1 fruit fly cellular context compared by ENCODE assay signal in genomic region chr3R:24151924-24152809, dm6.
A peak's percentile ranks its signal among the peaks of the same experiment; 100 is the strongest.
TF ChIP-seq lines count a peak whose summit lies in the region.

Gene p38a (minus strand): TSS chr3R:24152321.
Gene CG6178 (plus strand): TSS chr3R:24152347.

TF ChIP-seq in whole organism, embryonic, 481 proteins besides CTCF, POLR2A, EP300 and RAD21 (continued from another document and continues in another):
- TF ChIP-seq B-H2 (GFP tag; optimal IDR thresholded peaks at IDR 0.05; lab: Kevin White, UChicago) (peak; percentile 96), pita (GFP tag; optimal IDR thresholded peaks at IDR 0.05; lab: Kevin White, UChicago) (no peak), CG6689 (GFP tag; IDR thresholded peaks at IDR 0.05; lab: Robert Waterston, UW) (peak; percentile 98), CG7963 (GFP tag; IDR thresholded peaks at IDR 0.05; lab: Robert Waterston, UW; ENCODE audit: partially characterized antibody) (no peak), Myb (GFP tag; optimal IDR thresholded peaks at IDR 0.05; lab: Kevin White, UChicago) (peak; percentile 33), CG12236 (GFP tag; optimal IDR thresholded peaks at IDR 0.05; lab: Kevin White, UChicago) (no peak), ken (GFP tag; IDR thresholded peaks at IDR 0.05; lab: Robert Waterston, UW) (peak; percentile 94), CG4282 (GFP tag; optimal IDR thresholded peaks at IDR 0.05; lab: Kevin White, UChicago) (no peak), CG14710 (tag; optimal IDR thresholded peaks at IDR 0.05; lab: Kevin White, UChicago) (peak; percentile 97), Tbp (GFP tag; optimal IDR thresholded peaks at IDR 0.05; lab: Kevin White, UChicago) (no peak), lola (GFP tag; optimal IDR thresholded peaks at IDR 0.05; lab: Kevin White, UChicago) (peak in 1 of 3 experiments; percentile 94), sr (GFP tag; IDR thresholded peaks at IDR 0.05; lab: Robert Waterston, UW) (peak; percentile 68; the same call in 2 of the 3 replicates), CG1602 (GFP tag; optimal IDR thresholded peaks at IDR 0.05; lab: Kevin White, UChicago) (peak; percentile 93), Rfx (GFP tag; IDR thresholded peaks at IDR 0.05; lab: Robert Waterston, UW) (peak; percentile 98), CG3407 (GFP tag; optimal IDR thresholded peaks at IDR 0.05; lab: Kevin White, UChicago) (peak; percentile 90), Hr39 (optimal IDR thresholded peaks at IDR 0.05; lab: Kevin White, UChicago) (no peak), trh (GFP tag; optimal IDR thresholded peaks at IDR 0.05; lab: Kevin White, UChicago) (peak; percentile 84), zfh2 (GFP tag; optimal IDR thresholded peaks at IDR 0.05; lab: Kevin White, UChicago) (peak; percentile 86), Bdp1 (GFP tag; optimal IDR thresholded peaks at IDR 0.05; lab: Kevin White, UChicago) (peak; percentile 33), CG3726 (GFP tag; IDR thresholded peaks at IDR 0.05; lab: Robert Waterston, UW) (peak; percentile 95), CG13775 (GFP tag; optimal IDR thresholded peaks at IDR 0.05; lab: Kevin White, UChicago) (peak; percentile 98), CG15073 (GFP tag; optimal IDR thresholded peaks at IDR 0.05; lab: Kevin White, UChicago) (peak; percentile 61), CHES-1-like (GFP tag; optimal IDR thresholded peaks at IDR 0.05; lab: Kevin White, UChicago) (peak; percentile 15), CG10959 (GFP tag; IDR thresholded peaks at IDR 0.05; lab: Robert Waterston, UW) (peak; percentile 74), Mes4 (GFP tag; optimal IDR thresholded peaks at IDR 0.05; lab: Kevin White, UChicago) (peak; percentile 21), Ravus (GFP tag; IDR thresholded peaks at IDR 0.05; lab: Robert Waterston, UW) (peak; percentile 92), scrt (GFP tag; optimal IDR thresholded peaks at IDR 0.05; lab: Kevin White, UChicago) (peak; percentile 94), unpg (GFP tag; optimal IDR thresholded peaks at IDR 0.05; lab: Kevin White, UChicago) (peak; percentile 96), CG6654 (GFP tag; optimal IDR thresholded peaks at IDR 0.05; lab: Kevin White, UChicago) (peak; percentile 90), CG11247 (GFP tag; IDR thresholded peaks at IDR 0.05; lab: Robert Waterston, UW) (peak; percentile 95), CG10274 (GFP tag; optimal IDR thresholded peaks at IDR 0.05; lab: Kevin White, UChicago) (peak; percentile 99), CG12391 (tag; optimal IDR thresholded peaks at IDR 0.05; lab: Kevin White, UChicago) (peak; percentile 98), PHDP (tag; optimal IDR thresholded peaks at IDR 0.05; lab: Kevin White, UChicago) (peak; percentile 98), HHEX (GFP tag; optimal IDR thresholded peaks at IDR 0.05; lab: Kevin White, UChicago) (peak; percentile 97), twi (tag; optimal IDR thresholded peaks at IDR 0.05; lab: Kevin White, UChicago) (peak; percentile 95), CG8478 (optimal IDR thresholded peaks at IDR 0.05; lab: Kevin White, UChicago) (no peak), hkb (optimal IDR thresholded peaks at IDR 0.05; lab: Kevin White, UChicago) (no peak), hkb (GFP tag; IDR thresholded peaks at IDR 0.05; lab: Robert Waterston, UW) (peak; percentile 97), stc (GFP tag; IDR thresholded peaks at IDR 0.05; lab: Robert Waterston, UW) (peak; percentile 97), fd3F (GFP tag; optimal IDR thresholded peaks at IDR 0.05; lab: Kevin White, UChicago) (peak; percentile 98), CG11085 (GFP tag; IDR thresholded peaks at IDR 0.05; lab: Robert Waterston, UW) (peak; percentile 97), tin (GFP tag; optimal IDR thresholded peaks at IDR 0.05; lab: Kevin White, UChicago) (peak; percentile 92), aop (GFP tag; IDR thresholded peaks at IDR 0.05; lab: Robert Waterston, UW) (peak; percentile 63; the same call in 1 of the 2 replicates), maf-S (GFP tag; optimal IDR thresholded peaks at IDR 0.05; lab: Kevin White, UChicago) (peak; percentile 1), Spps (tag; optimal IDR thresholded peaks at IDR 0.05; lab: Kevin White, UChicago) (peak; percentile 92), usp (GFP tag; optimal IDR thresholded peaks at IDR 0.05; lab: Kevin White, UChicago) (no peak), zen2 (GFP tag; IDR thresholded peaks at IDR 0.05; lab: Robert Waterston, UW; ENCODE audit: partially characterized antibody) (no peak), Dref (GFP tag; IDR thresholded peaks at IDR 0.05; lab: Robert Waterston, UW) (peak; percentile 63), CG11695 (GFP tag; IDR thresholded peaks at IDR 0.05; lab: Robert Waterston, UW) (peak; percentile 98), H15 (GFP tag; IDR thresholded peaks at IDR 0.05; lab: Robert Waterston, UW) (peak; percentile 93), dati (GFP tag; IDR thresholded peaks at IDR 0.05; lab: Robert Waterston, UW) (peak; percentile 84), CG16779 (GFP tag; IDR thresholded peaks at IDR 0.05; lab: Robert Waterston, UW) (peak; percentile 79), Gsc (GFP tag; IDR thresholded peaks at IDR 0.05; lab: Robert Waterston, UW) (no peak; the same call in 1 of the 2 replicates), chn (GFP tag; optimal IDR thresholded peaks at IDR 0.05; lab: Kevin White, UChicago) (peak; percentile 46), CG10979 (tag; optimal IDR thresholded peaks at IDR 0.05; lab: Kevin White, UChicago) (peak; percentile 97), lilli (GFP tag; optimal IDR thresholded peaks at IDR 0.05; lab: Kevin White, UChicago) (peak; percentile 73), HLH3B (GFP tag; IDR thresholded peaks at IDR 0.05; lab: Robert Waterston, UW) (peak; percentile 97), amos (GFP tag; IDR thresholded peaks at IDR 0.05; lab: Robert Waterston, UW; ENCODE audit: partially characterized antibody) (no peak), CG17186 (GFP tag; optimal IDR thresholded peaks at IDR 0.05; lab: Kevin White, UChicago) (no peak), HLH54F (GFP tag; optimal IDR thresholded peaks at IDR 0.05; lab: Kevin White, UChicago) (peak; percentile 68), Hr3 (GFP tag; optimal IDR thresholded peaks at IDR 0.05; lab: Kevin White, UChicago) (peak; percentile 99), tio (GFP tag; optimal IDR thresholded peaks at IDR 0.05; lab: Kevin White, UChicago) (peak; percentile 92), trem (tag; optimal IDR thresholded peaks at IDR 0.05; lab: Kevin White, UChicago) (peak; percentile 93), Xrp1 (GFP tag; IDR thresholded peaks at IDR 0.05; lab: Robert Waterston, UW) (peak; percentile 96), z (GFP tag; IDR thresholded peaks at IDR 0.05; lab: Robert Waterston, UW) (peak; percentile 43; the same call in 1 of the 3 replicates), kay (GFP tag; optimal IDR thresholded peaks at IDR 0.05; lab: Kevin White, UChicago) (peak; percentile 92), zen (tag; optimal IDR thresholded peaks at IDR 0.05; lab: Kevin White, UChicago) (peak; percentile 93), CG12104 (GFP tag; optimal IDR thresholded peaks at IDR 0.05; lab: Kevin White, UChicago) (peak; percentile 94), Fer3 (tag; optimal IDR thresholded peaks at IDR 0.05; lab: Kevin White, UChicago) (peak; percentile 98), grn (GFP tag; optimal IDR thresholded peaks at IDR 0.05; lab: Kevin White, UChicago) (peak; percentile 84), ewg (GFP tag; optimal IDR thresholded peaks at IDR 0.05; lab: Kevin White, UChicago) (peak; percentile 92), CG10209 (GFP tag; optimal IDR thresholded peaks at IDR 0.05; lab: Kevin White, UChicago) (peak; percentile 98), CG4854 (GFP tag; optimal IDR thresholded peaks at IDR 0.05; lab: Kevin White, UChicago) (peak; percentile 69), Gug (GFP tag; IDR thresholded peaks at IDR 0.05; lab: Robert Waterston, UW) (peak; percentile 95), Taf1 (GFP tag; IDR thresholded peaks at IDR 0.05; lab: Robert Waterston, UW) (peak; percentile 88), knrl (GFP tag; IDR thresholded peaks at IDR 0.05; lab: Robert Waterston, UW; ENCODE audit: partially characterized antibody) (no peak), CG9797 (GFP tag; optimal IDR thresholded peaks at IDR 0.05; lab: Kevin White, UChicago) (peak; percentile 7), ase (GFP tag; IDR thresholded peaks at IDR 0.05; lab: Robert Waterston, UW) (peak; percentile 96), sc (optimal IDR thresholded peaks at IDR 0.05; lab: Kevin White, UChicago) (no peak), sc (GFP tag; optimal IDR thresholded peaks at IDR 0.05; lab: Kevin White, UChicago) (peak; percentile 94), ftz-f1 (GFP tag; optimal IDR thresholded peaks at IDR 0.05; lab: Kevin White, UChicago) (no peak), CG34422 (GFP tag; IDR thresholded peaks at IDR 0.05; lab: Robert Waterston, UW) (peak; percentile 96), ems (GFP tag; optimal IDR thresholded peaks at IDR 0.05; lab: Kevin White, UChicago) (peak; percentile 36), Dip3 (GFP tag; optimal IDR thresholded peaks at IDR 0.05; lab: Kevin White, UChicago) (peak; percentile 76), bowl (GFP tag; IDR thresholded peaks at IDR 0.05; lab: Robert Waterston, UW) (peak; percentile 90), Hand (GFP tag; optimal IDR thresholded peaks at IDR 0.05; lab: Kevin White, UChicago) (peak; percentile 95), CG2889 (GFP tag; IDR thresholded peaks at IDR 0.05; lab: Robert Waterston, UW) (peak; percentile 94), seq (GFP tag; IDR thresholded peaks at IDR 0.05; lab: Robert Waterston, UW) (peak; percentile 96), Chrac-16 (GFP tag; optimal IDR thresholded peaks at IDR 0.05; lab: Kevin White, UChicago) (peak; percentile 89), sim (GFP tag; IDR thresholded peaks at IDR 0.05; lab: Robert Waterston, UW) (peak; percentile 89), nmo (GFP tag; optimal IDR thresholded peaks at IDR 0.05; lab: Kevin White, UChicago) (peak; percentile 99), B-H1 (GFP tag; IDR thresholded peaks at IDR 0.05; lab: Robert Waterston, UW) (peak; percentile 95), insv (GFP tag; optimal IDR thresholded peaks at IDR 0.05; lab: Kevin White, UChicago) (peak in 1 of 2 experiments; percentile 72), CG6813 (GFP tag; optimal IDR thresholded peaks at IDR 0.05; lab: Kevin White, UChicago) (peak; percentile 94), Jarid2 (GFP tag; optimal IDR thresholded peaks at IDR 0.05; lab: Kevin White, UChicago) (peak; percentile 86), CG3995 (GFP tag; optimal IDR thresholded peaks at IDR 0.05; lab: Kevin White, UChicago) (peak; percentile 39), CG5180 (GFP tag; optimal IDR thresholded peaks at IDR 0.05; lab: Kevin White, UChicago) (peak; percentile 84), run (tag; optimal IDR thresholded peaks at IDR 0.05; lab: Kevin White, UChicago) (peak; percentile 96), odd (GFP tag; optimal IDR thresholded peaks at IDR 0.05; lab: Kevin White, UChicago) (peak; percentile 96), vvl (GFP tag; IDR thresholded peaks at IDR 0.05; lab: Robert Waterston, UW) (peak; percentile 97), wdn (GFP tag; IDR thresholded peaks at IDR 0.05; lab: Robert Waterston, UW) (peak; percentile 95), crp (GFP tag; optimal IDR thresholded peaks at IDR 0.05; lab: Kevin White, UChicago) (peak; percentile 39 to 89), CrebB (tag; optimal IDR thresholded peaks at IDR 0.05; lab: Kevin White, UChicago) (peak; percentile 82), MTF-1 (GFP tag; optimal IDR thresholded peaks at IDR 0.05; lab: Kevin White, UChicago; ENCODE audit: borderline replicate concordance) (peak; percentile 74), CG8924 (tag; optimal IDR thresholded peaks at IDR 0.05; lab: Kevin White, UChicago) (peak; percentile 99), cg (GFP tag; optimal IDR thresholded peaks at IDR 0.05; lab: Kevin White, UChicago) (no peak), lab (GFP tag; optimal IDR thresholded peaks at IDR 0.05; lab: Kevin White, UChicago) (peak; percentile 98), CG1603 (tag; optimal IDR thresholded peaks at IDR 0.05; lab: Kevin White, UChicago) (peak; percentile 42), dimm (GFP tag; IDR thresholded peaks at IDR 0.05; lab: Robert Waterston, UW) (peak; percentile 88), CG2116 (GFP tag; optimal IDR thresholded peaks at IDR 0.05; lab: Kevin White, UChicago) (peak; percentile 79), CG5245 (GFP tag; optimal IDR thresholded peaks at IDR 0.05; lab: Kevin White, UChicago) (peak; percentile 82), Oaz (GFP tag; IDR thresholded peaks at IDR 0.05; lab: Robert Waterston, UW) (peak; percentile 90), nom (GFP tag; optimal IDR thresholded peaks at IDR 0.05; lab: Kevin White, UChicago) (peak; percentile 94), CG7271 (tag; optimal IDR thresholded peaks at IDR 0.05; lab: Kevin White, UChicago) (peak; percentile 52), da (GFP tag; optimal IDR thresholded peaks at IDR 0.05; lab: Kevin White, UChicago) (no peak), Atf3 (GFP tag; optimal IDR thresholded peaks at IDR 0.05; lab: Kevin White, UChicago) (peak; percentile 26), sens-2 (GFP tag; IDR thresholded peaks at IDR 0.05; lab: Robert Waterston, UW) (peak; percentile 83), mam (GFP tag; optimal IDR thresholded peaks at IDR 0.05; lab: Kevin White, UChicago) (peak; percentile 72), CG18764 (GFP tag; optimal IDR thresholded peaks at IDR 0.05; lab: Kevin White, UChicago) (peak; percentile 86), CG2202 (tag; optimal IDR thresholded peaks at IDR 0.05; lab: Kevin White, UChicago) (peak; percentile 88), CG14860 (GFP tag; IDR thresholded peaks at IDR 0.05; lab: Robert Waterston, UW; ENCODE audit: partially characterized antibody) (no peak), jigr1 (GFP tag; IDR thresholded peaks at IDR 0.05; lab: Robert Waterston, UW) (peak; percentile 91; the same call in 2 of the 3 replicates), Ada2b (GFP tag; IDR thresholded peaks at IDR 0.05; lab: Robert Waterston, UW) (peak; percentile 95), CG18262 (tag; optimal IDR thresholded peaks at IDR 0.05; lab: Kevin White, UChicago) (peak; percentile 99), Drgx (GFP tag; IDR thresholded peaks at IDR 0.05; lab: Robert Waterston, UW) (peak; percentile 98), MBD-R2 (GFP tag; IDR thresholded peaks at IDR 0.05; lab: Robert Waterston, UW) (peak; percentile 81), CG17385 (GFP tag; optimal IDR thresholded peaks at IDR 0.05; lab: Kevin White, UChicago) (peak; percentile 94), CG3281 (GFP tag; optimal IDR thresholded peaks at IDR 0.05; lab: Kevin White, UChicago) (peak; percentile 99), E2f2 (GFP tag; IDR thresholded peaks at IDR 0.05; lab: Robert Waterston, UW) (peak; percentile 82), CG12659 (GFP tag; optimal IDR thresholded peaks at IDR 0.05; lab: Kevin White, UChicago) (peak; percentile 99), E2f1 (GFP tag; IDR thresholded peaks at IDR 0.05; lab: Robert Waterston, UW) (peak; percentile 97), kah (GFP tag; optimal IDR thresholded peaks at IDR 0.05; lab: Kevin White, UChicago) (peak; percentile 92)
